Worm (Caenorhabditis elegans): ENCODE data around the gene F10A3.12.

The F10A3.12 gene

ce11 chrV:16120922-16121321 is 42.9 kb upstream of the F10A3.12 start, which contains the start of gene skr-3:
TSS of gene skr-3 (plus strand) at chrV:16121084.
- TF ChIP-seq pqm-1 (tag; optimal IDR thresholded peaks at IDR 0.05), result no peak
- TF ChIP-seq eyg-1 (tag; optimal IDR thresholded peaks at IDR 0.05), result no peak
- TF ChIP-seq nhr-232 (tag; optimal IDR thresholded peaks at IDR 0.05), result no peak
- TF ChIP-seq ceh-19 (GFP tag; optimal IDR thresholded peaks at IDR 0.05), result no peak
- TF ChIP-seq ceh-18 (tag; optimal IDR thresholded peaks at IDR 0.05), result no peak
- TF ChIP-seq elt-4 (tag; optimal IDR thresholded peaks at IDR 0.05), result no peak

DNA sequence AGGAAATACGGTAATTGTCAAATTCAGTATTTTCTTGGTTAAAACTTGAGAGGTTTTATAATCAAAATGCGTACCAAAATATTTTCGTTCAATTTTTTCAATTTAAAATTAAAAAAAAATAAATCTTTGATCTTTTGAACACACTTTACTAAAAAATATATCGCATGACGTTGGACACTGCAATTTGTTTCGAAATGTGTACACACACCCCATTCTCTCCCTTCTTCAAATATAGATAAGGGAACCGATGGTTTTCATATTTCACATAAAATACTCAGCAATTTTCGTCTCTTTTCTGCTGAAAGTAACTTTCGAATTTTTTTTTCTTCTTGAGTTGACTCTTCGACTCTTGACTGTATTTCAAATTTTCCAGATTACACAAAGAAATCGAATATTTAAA is 42.4 kb upstream of the F10A3.12 start:
- TF ChIP-seq sox-4 (tag; optimal IDR thresholded peaks at IDR 0.05) (no peak), ttx-3 (tag; optimal IDR thresholded peaks at IDR 0.05) (no peak), syd-9 (tag; optimal IDR thresholded peaks at IDR 0.05) (no peak), ahr-1 (tag; optimal IDR thresholded peaks at IDR 0.05) (no peak)

ce11 chrV:16124739-16125138 is 39.1 kb upstream of the F10A3.12 start, which contains the start of gene nhr-111:
TSS of gene nhr-111 (minus strand) at chrV:16124839.
- TF ChIP-seq K02D7.2 (tag; optimal IDR thresholded peaks at IDR 0.05), result no peak
- TF ChIP-seq che-1 (tag; optimal IDR thresholded peaks at IDR 0.05), result no peak
- no peak for TF ChIP-seq zip-5 (tag; optimal IDR thresholded peaks at IDR 0.05)
- no peak for TF ChIP-seq sox-2 (GFP tag; IDR thresholded peaks at IDR 0.05)
- no peak for TF ChIP-seq C08G9.2 (tag; optimal IDR thresholded peaks at IDR 0.05)
- TF ChIP-seq eyg-1 (tag; optimal IDR thresholded peaks at IDR 0.05), result no peak
- no peak for TF ChIP-seq ahr-1 (tag; optimal IDR thresholded peaks at IDR 0.05)
- no peak for TF ChIP-seq unc-3 (GFP tag; conservative IDR thresholded peaks at IDR 0.05)
- TF ChIP-seq unc-3 (tag; optimal IDR thresholded peaks at IDR 0.05), result no peak
- no peak for TF ChIP-seq Y22D7AL.16 (tag; optimal IDR thresholded peaks at IDR 0.05)
- TF ChIP-seq ets-4 (tag; optimal IDR thresholded peaks at IDR 0.05), result no peak
- no peak for TF ChIP-seq lim-6 (tag; optimal IDR thresholded peaks at IDR 0.05)
- TF ChIP-seq ceh-6 (GFP tag; optimal IDR thresholded peaks at IDR 0.05), result no peak
- TF ChIP-seq dmd-4 (tag; optimal IDR thresholded peaks at IDR 0.05; ENCODE audit: borderline replicate concordance), result no peak
- no peak for TF ChIP-seq ttx-3 (tag; optimal IDR thresholded peaks at IDR 0.05)
- no peak for TF ChIP-seq mec-3 (tag; optimal IDR thresholded peaks at IDR 0.05; ENCODE audit: borderline replicate concordance)

ce11 chrV:16127401-16127800 is 36.4 kb upstream of the F10A3.12 start, which contains the start of gene fbxa-143:
TSS of gene fbxa-143 (minus strand) at chrV:16127501.
- TF ChIP-seq ceh-19 (GFP tag; optimal IDR thresholded peaks at IDR 0.05), result no peak
- no peak for TF ChIP-seq lin-11 (tag; optimal IDR thresholded peaks at IDR 0.05)
- TF ChIP-seq syd-9 (tag; optimal IDR thresholded peaks at IDR 0.05), result no peak
- no peak for TF ChIP-seq Y22D7AL.16 (tag; optimal IDR thresholded peaks at IDR 0.05)
- no peak for TF ChIP-seq ztf-16 (tag; optimal IDR thresholded peaks at IDR 0.05)
- no peak for TF ChIP-seq elt-4 (tag; optimal IDR thresholded peaks at IDR 0.05)
- no peak for TF ChIP-seq npax-4 (tag; optimal IDR thresholded peaks at IDR 0.05)
- no peak for TF ChIP-seq unc-86 (tag; optimal IDR thresholded peaks at IDR 0.05)
- TF ChIP-seq pqm-1 (tag; optimal IDR thresholded peaks at IDR 0.05), result no peak
- no peak for TF ChIP-seq ets-4 (tag; optimal IDR thresholded peaks at IDR 0.05)
- TF ChIP-seq hlh-30 (tag; optimal IDR thresholded peaks at IDR 0.05; ENCODE audit: insufficient read depth), result no peak
- no peak for TF ChIP-seq rnt-1 (tag; optimal IDR thresholded peaks at IDR 0.05)
- TF ChIP-seq hlh-8 (tag; optimal IDR thresholded peaks at IDR 0.05), result no peak
- TF ChIP-seq gmeb-2 (tag; optimal IDR thresholded peaks at IDR 0.05), result no peak
- no peak for TF ChIP-seq pha-2 (tag; optimal IDR thresholded peaks at IDR 0.05)
- TF ChIP-seq ceh-30 (tag; optimal IDR thresholded peaks at IDR 0.05), result no peak
- no peak for TF ChIP-seq ceh-18 (tag; optimal IDR thresholded peaks at IDR 0.05)

DNA sequence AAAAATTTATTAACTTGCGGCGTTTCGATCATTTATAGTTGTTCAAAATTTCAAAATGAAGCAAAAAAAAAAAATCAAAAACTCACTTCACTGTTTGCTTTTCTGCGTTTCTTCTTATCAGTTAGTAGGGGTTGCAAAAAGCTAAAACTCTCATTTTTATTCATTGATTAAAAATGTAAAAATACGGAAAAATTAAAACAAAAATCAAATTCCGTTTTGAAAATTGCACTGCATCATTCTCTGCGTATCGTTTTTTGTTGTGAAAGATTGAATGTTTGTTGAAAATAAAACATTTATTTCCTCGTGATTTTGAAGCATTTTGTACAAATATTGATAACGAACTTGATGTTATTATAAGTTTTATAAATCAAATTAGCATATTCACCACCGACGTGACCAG is 34.7 kb upstream of the F10A3.12 start:
- TF ChIP-seq ceh-14 (tag; optimal IDR thresholded peaks at IDR 0.05), result no peak
- no peak for TF ChIP-seq ceh-9 (tag; optimal IDR thresholded peaks at IDR 0.05)
- TF ChIP-seq unc-55 (GFP tag; optimal IDR thresholded peaks at IDR 0.05), result no peak
- TF ChIP-seq hlh-13 (GFP tag; optimal IDR thresholded peaks at IDR 0.05), result no peak
- no peak for TF ChIP-seq ceh-19 (GFP tag; optimal IDR thresholded peaks at IDR 0.05)
- TF ChIP-seq nfya-1 (tag; optimal IDR thresholded peaks at IDR 0.05), result no peak
- TF ChIP-seq ttx-3 (tag; optimal IDR thresholded peaks at IDR 0.05), result no peak
- no peak for TF ChIP-seq ceh-45 (GFP tag; IDR thresholded peaks at IDR 0.05)
- TF ChIP-seq ama-1 (optimal IDR thresholded peaks at IDR 0.05), result no peak
- no peak for TF ChIP-seq hlh-6 (tag; optimal IDR thresholded peaks at IDR 0.05)
- no peak for TF ChIP-seq ceh-30 (tag; optimal IDR thresholded peaks at IDR 0.05)
- no peak for TF ChIP-seq lin-11 (tag; optimal IDR thresholded peaks at IDR 0.05)
- TF ChIP-seq unc-42 (tag; optimal IDR thresholded peaks at IDR 0.05), result no peak
- no peak for TF ChIP-seq rnt-1 (tag; optimal IDR thresholded peaks at IDR 0.05)
- TF ChIP-seq ztf-16 (tag; optimal IDR thresholded peaks at IDR 0.05), result no peak
- TF ChIP-seq ceh-22 (tag; optimal IDR thresholded peaks at IDR 0.05), result no peak
